Fruit fly (Drosophila melanogaster) whole organism, embryonic: Measurements from ENCODE around the gene CG10089.
A peak's percentile ranks its signal among the peaks of the same experiment; 100 is the strongest.

Experiments used
- BtbVII ChIP-seq: fragments of 200-800 bp; sonication (Bioruptor generic); optimal IDR thresholded peaks from 3 replicates; lab custom pipeline; 2017; ENCODE audit warnings: missing biosample characterization, mild to moderate bottlenecking, missing genetic modification characterization
- CG10431 ChIP-seq: fragments of 200-800 bp; sonication (Bioruptor generic); optimal IDR thresholded peaks from 3 replicates; lab custom pipeline; 2018; ENCODE audit warnings: missing biosample characterization, mild to moderate bottlenecking, missing genetic modification characterization
- CG12104 ChIP-seq: fragments of 200-800 bp; sonication (Bioruptor generic); optimal IDR thresholded peaks from 3 replicates; lab custom pipeline; 2016; ENCODE audit warnings: missing biosample characterization, missing genetic modification characterization
- CG12219 ChIP-seq: fragments of 200-800 bp; sonication (Bioruptor generic); optimal IDR thresholded peaks from 3 replicates; lab custom pipeline; 2018; ENCODE audit warnings: missing biosample characterization, mild to moderate bottlenecking, missing genetic modification characterization
- CG12391 ChIP-seq: fragments of 200-800 bp; sonication (Bioruptor generic); optimal IDR thresholded peaks from 3 replicates; lab custom pipeline; 2018; ENCODE audit warnings: missing biosample characterization, mild to moderate bottlenecking, missing genetic modification characterization, moderate library complexity
- CG12659 ChIP-seq: fragments of 200-800 bp; sonication (Bioruptor generic); optimal IDR thresholded peaks from 3 replicates; lab custom pipeline; 2017; ENCODE audit warnings: mild to moderate bottlenecking, missing biosample characterization, missing genetic modification reagents, missing genetic modification characterization
- CG12744 ChIP-seq: fragments of 200-800 bp; sonication (Bioruptor generic); optimal IDR thresholded peaks from 2 replicates; lab custom pipeline; 2016; ENCODE audit warnings: missing biosample characterization, missing genetic modification characterization
- CG13287 ChIP-seq: fragments of 200-800 bp; sonication (Bioruptor generic); IDR thresholded peaks from 2 replicates; pipeline ENCODE4 v1.3.6; 2022; ENCODE audit warnings: missing biosample characterization, missing genetic modification characterization; ENCODE audit not compliant: partially characterized antibody
- CG14014 ChIP-seq: fragments of 200-800 bp; sonication (Bioruptor generic); IDR thresholded peaks from 2 replicates; pipeline ENCODE4 v1.3.6; 2022; ENCODE audit warnings: missing biosample characterization, missing genetic modification characterization
- CG14050 ChIP-seq: fragments of 200-800 bp; sonication (Bioruptor generic); IDR thresholded peaks from 3 replicates; pipeline ENCODE4 v1.3.6; 2022; ENCODE audit warnings: missing biosample characterization, missing genetic modification characterization
- CG15269 ChIP-seq: fragments of 200-800 bp; sonication (Bioruptor generic); optimal IDR thresholded peaks from 2 replicates; lab custom pipeline; 2018; ENCODE audit warnings: missing biosample characterization, mild to moderate bottlenecking, missing genetic modification characterization, moderate library complexity
- CG15514 ChIP-seq: fragments of 200-800 bp; sonication (Bioruptor generic); optimal IDR thresholded peaks from 3 replicates; lab custom pipeline; 2017; ENCODE audit warnings: missing biosample characterization, missing genetic modification characterization, mild to moderate bottlenecking, moderate library complexity, missing genetic modification reagents
- CG17186 ChIP-seq: fragments of 200-800 bp; sonication (Bioruptor generic); optimal IDR thresholded peaks from 3 replicates; lab custom pipeline; 2017; ENCODE audit warnings: missing biosample characterization, missing genetic modification reagents, missing genetic modification characterization
- CG17328 ChIP-seq: fragments of 200-800 bp; sonication (Bioruptor generic); IDR thresholded peaks from 2 replicates; pipeline ENCODE4 v1.3.6; 2022; ENCODE audit warnings: missing biosample characterization, missing genetic modification characterization
- CG2889 ChIP-seq: fragments of 200-800 bp; sonication (Bioruptor generic); IDR thresholded peaks from 3 replicates; pipeline ENCODE4 v1.3.6; 2022; ENCODE audit warnings: missing biosample characterization, missing genetic modification characterization
- CG7271 ChIP-seq: fragments of 200-800 bp; sonication (Bioruptor generic); optimal IDR thresholded peaks from 2 replicates; lab custom pipeline; 2018; ENCODE audit warnings: missing biosample characterization, mild to moderate bottlenecking, missing genetic modification characterization, moderate library complexity
- CG7839 ChIP-seq: fragments of 200-800 bp; sonication (Bioruptor generic); optimal IDR thresholded peaks from 3 replicates; lab custom pipeline; 2018; ENCODE audit warnings: missing biosample characterization, mild to moderate bottlenecking, missing genetic modification characterization, moderate library complexity
- CG9817 ChIP-seq: fragments of 200-800 bp; sonication (Bioruptor generic); optimal IDR thresholded peaks from 2 replicates; lab custom pipeline; 2018; ENCODE audit warnings: missing biosample characterization, mild to moderate bottlenecking, missing genetic modification characterization, moderate library complexity
- Chrac-16 ChIP-seq: fragments of 200-800 bp; sonication (Bioruptor generic); optimal IDR thresholded peaks from 3 replicates; lab custom pipeline; 2016; ENCODE audit warnings: missing biosample characterization, missing genetic modification characterization
- Dbx ChIP-seq: fragments of 200-800 bp; sonication (Bioruptor generic); IDR thresholded peaks from 3 replicates; pipeline ENCODE4 v1.3.6; 2022; ENCODE audit warnings: missing biosample characterization, missing genetic modification characterization
- ERR ChIP-seq: fragments of 200-800 bp; sonication (Bioruptor generic); optimal IDR thresholded peaks from 2 replicates; lab custom pipeline; 2016; ENCODE audit warnings: missing biosample characterization, missing genetic modification characterization
- Elba2 ChIP-seq: fragments of 200-800 bp; sonication (Bioruptor generic); optimal IDR thresholded peaks from 3 replicates; lab custom pipeline; 2016; ENCODE audit warnings: missing biosample characterization, missing genetic modification characterization
- Gug ChIP-seq: fragments of 200-800 bp; sonication (Bioruptor generic); IDR thresholded peaks from 4 replicates; pipeline ENCODE4 v1.3.6; 2022; ENCODE audit warnings: missing biosample characterization, missing genetic modification characterization
- HHEX ChIP-seq: fragments of 200-800 bp; sonication (Bioruptor generic); optimal IDR thresholded peaks from 3 replicates; lab custom pipeline; 2017; ENCODE audit warnings: missing biosample characterization, mild to moderate bottlenecking, missing genetic modification characterization, missing genetic modification reagents
- Kr ChIP-seq: fragments of 200-800 bp; sonication (Bioruptor generic); optimal IDR thresholded peaks from 2 replicates; lab custom pipeline; 2017; ENCODE audit warnings: missing biosample characterization, mild to moderate bottlenecking, missing genetic modification characterization
- Lim3 ChIP-seq: fragments of 200-800 bp; sonication (Bioruptor generic); IDR thresholded peaks from 2 replicates; pipeline ENCODE4 v1.3.6; 2022; ENCODE audit warnings: missing biosample characterization, missing genetic modification characterization
- Mad ChIP-seq: fragments of 200-800 bp; sonication (Bioruptor generic); optimal IDR thresholded peaks from 2 replicates; lab custom pipeline; 2016; ENCODE audit warnings: missing biosample characterization, missing genetic modification characterization
- Max ChIP-seq: fragments of 200-800 bp; sonication (Bioruptor generic); optimal IDR thresholded peaks from 2 replicates; lab custom pipeline; 2016; ENCODE audit warnings: missing biosample characterization, mild to moderate bottlenecking, missing genetic modification characterization
- NC2β ChIP-seq: fragments of 200-800 bp; sonication (Bioruptor generic); optimal IDR thresholded peaks from 2 replicates; lab custom pipeline; 2016; ENCODE audit warnings: missing biosample characterization, missing genetic modification characterization
- NFAT ChIP-seq: fragments of 200-800 bp; sonication (Bioruptor generic); IDR thresholded peaks from 2 replicates; pipeline ENCODE4 v1.3.6; 2022; ENCODE audit warnings: missing biosample characterization, missing genetic modification characterization
- Nf-YC ChIP-seq: fragments of 200-800 bp; optimal IDR thresholded peaks from 3 replicates; lab custom pipeline; 2019; ENCODE audit warnings: missing biosample characterization, mild to moderate bottlenecking, missing genetic modification characterization, moderate library complexity
- abd-A ChIP-seq: fragments of 200-800 bp; sonication (Bioruptor generic); optimal IDR thresholded peaks from 3 replicates; lab custom pipeline; 2019; ENCODE audit warnings: missing biosample characterization, mild to moderate bottlenecking, missing genetic modification characterization, moderate library complexity
- aop ChIP-seq: fragments of 200-800 bp; sonication (Bioruptor generic); IDR thresholded peaks from 2 replicates; pipeline ENCODE4 v1.3.6; 2022; ENCODE audit warnings: missing biosample characterization, missing genetic modification characterization
- bcd ChIP-seq: fragments of 200-800 bp; sonication (Bioruptor generic); optimal IDR thresholded peaks from 2 replicates; lab custom pipeline; 2017; ENCODE audit warnings: missing biosample characterization, mild to moderate bottlenecking, missing genetic modification characterization
- chinmo ChIP-seq: fragments of 200-800 bp; sonication (Bioruptor generic); IDR thresholded peaks from 4 replicates; pipeline ENCODE4 v1.3.6; 2022; ENCODE audit warnings: missing biosample characterization, missing genetic modification characterization; ENCODE audit not compliant: partially characterized antibody
- dan ChIP-seq: fragments of 200-800 bp; sonication (Bioruptor generic); IDR thresholded peaks from 2 replicates; pipeline ENCODE4 v1.3.6; 2022; ENCODE audit warnings: missing biosample characterization, missing genetic modification characterization
- eyg ChIP-seq: fragments of 200-800 bp; sonication (Bioruptor generic); optimal IDR thresholded peaks from 3 replicates; lab custom pipeline; 2016; ENCODE audit warnings: missing biosample characterization, missing genetic modification characterization
- fd3F ChIP-seq: fragments of 200-800 bp; sonication (Bioruptor generic); optimal IDR thresholded peaks from 2 replicates; lab custom pipeline; 2018; ENCODE audit warnings: missing biosample characterization, mild to moderate bottlenecking, missing genetic modification characterization, moderate library complexity
- gcm ChIP-seq: fragments of 200-800 bp; sonication (Bioruptor generic); optimal IDR thresholded peaks from 2 replicates; lab custom pipeline; 2019; ENCODE audit warnings: missing biosample characterization, mild to moderate bottlenecking, missing genetic modification characterization, moderate library complexity
- gsb ChIP-seq: fragments of 200-800 bp; sonication (Bioruptor generic); IDR thresholded peaks from 2 replicates; pipeline ENCODE4 v1.3.6; 2022; ENCODE audit warnings: missing biosample characterization, missing genetic modification characterization
- h ChIP-seq: fragments of >200 bp; optimal IDR thresholded peaks from 2 replicates; lab custom pipeline; 2017
- klu ChIP-seq: fragments of 200-800 bp; sonication (Bioruptor generic); IDR thresholded peaks from 2 replicates; pipeline ENCODE4 v1.3.6; 2022; ENCODE audit warnings: missing biosample characterization, missing genetic modification characterization
- org-1 ChIP-seq: fragments of 200-800 bp; sonication (Bioruptor generic); optimal IDR thresholded peaks from 2 replicates; lab custom pipeline; 2017; ENCODE audit warnings: missing biosample characterization, missing genetic modification characterization
- ranshi ChIP-seq: fragments of 200-800 bp; sonication (Bioruptor generic); IDR thresholded peaks from 2 replicates; pipeline ENCODE4 v1.3.6; 2022; ENCODE audit warnings: missing biosample characterization, missing genetic modification characterization
- run ChIP-seq: fragments of 200-800 bp; sonication (Bioruptor generic); optimal IDR thresholded peaks from 3 replicates; lab custom pipeline; 2018; ENCODE audit warnings: missing biosample characterization, mild to moderate bottlenecking, missing genetic modification characterization
- scrt ChIP-seq: fragments of 200-800 bp; sonication (Bioruptor generic); optimal IDR thresholded peaks from 2 replicates; lab custom pipeline; 2018; ENCODE audit warnings: missing biosample characterization, mild to moderate bottlenecking, missing genetic modification characterization, moderate library complexity
- toy ChIP-seq: fragments of 200-800 bp; sonication (Bioruptor generic); IDR thresholded peaks from 2 replicates; pipeline ENCODE4 v1.3.6; 2022; ENCODE audit warnings: missing biosample characterization, missing genetic modification characterization
- trem ChIP-seq: fragments of 200-800 bp; optimal IDR thresholded peaks from 3 replicates; lab custom pipeline; 2019; ENCODE audit warnings: missing biosample characterization, mild to moderate bottlenecking, missing genetic modification characterization, moderate library complexity
- vvl ChIP-seq: fragments of 200-800 bp; sonication (Bioruptor generic); IDR thresholded peaks from 2 replicates; pipeline ENCODE4 v1.3.6; 2022; ENCODE audit warnings: missing biosample characterization, missing genetic modification characterization

Gene CG10089

dm6 chr3L:13476566-13477452 lies 2.2 kb upstream of the CG10089 start (continued):
- no peak for TF ChIP-seq CG7271 (tag; lab: Kevin White, UChicago)
- TF ChIP-seq abd-A (tag; lab: Kevin White, UChicago): no peak
- peak; percentile 66 for TF ChIP-seq Mad (GFP tag; lab: Kevin White, UChicago)
- peak; percentile 80 for TF ChIP-seq Chrac-16 (GFP tag; lab: Kevin White, UChicago)
- peak; percentile 92 for TF ChIP-seq CG12391 (tag; lab: Kevin White, UChicago)
- TF ChIP-seq BtbVII (GFP tag; lab: Kevin White, UChicago): peak; percentile 92
- peak; percentile 80 for TF ChIP-seq fd3F (GFP tag; lab: Kevin White, UChicago)
- TF ChIP-seq trem: peak; percentile 79
- TF ChIP-seq CG10431: peak; percentile 38
- peak; percentile 93 for TF ChIP-seq CG7839
- peak; percentile 72 for TF ChIP-seq CG17186
- peak; percentile 82; the same call in 3 of the 4 replicates for TF ChIP-seq Gug (GFP tag; lab: Robert Waterston, UW)
- peak; percentile 89 for TF ChIP-seq vvl (GFP tag; lab: Robert Waterston, UW)
- TF ChIP-seq dan (GFP tag; lab: Robert Waterston, UW): no peak
- peak; percentile 72; the same call in 2 of the 3 replicates for TF ChIP-seq Dbx
- TF ChIP-seq klu: peak; percentile 83
- peak; percentile 94 for TF ChIP-seq CG12659 (GFP tag; lab: Kevin White, UChicago)
- peak; percentile 90 for TF ChIP-seq org-1 (GFP tag; lab: Kevin White, UChicago)
- TF ChIP-seq CG12104: peak; percentile 86
- no peak for TF ChIP-seq ERR (GFP tag; lab: Kevin White, UChicago)
- TF ChIP-seq Elba2: no peak
- peak; percentile 74 for TF ChIP-seq Nf-YC (tag; lab: Kevin White, UChicago)
- TF ChIP-seq aop (GFP tag; lab: Robert Waterston, UW): no peak
- peak; percentile 63; the same call in 1 of the 2 replicates for TF ChIP-seq CG13287
- peak; percentile 77 for TF ChIP-seq NFAT (GFP tag; lab: Robert Waterston, UW)
- TF ChIP-seq run (tag; lab: Kevin White, UChicago): peak; percentile 81
- peak; percentile 92 for TF ChIP-seq CG15269 (tag; lab: Kevin White, UChicago)
- no peak for TF ChIP-seq h (lab: Kevin White, UChicago)
- TF ChIP-seq CG9817 (tag; lab: Kevin White, UChicago): peak; percentile 81
- TF ChIP-seq Lim3: no peak
- peak; percentile 84 for TF ChIP-seq gcm
- TF ChIP-seq Max: peak; percentile 90
- peak; percentile 94 for TF ChIP-seq bcd (GFP tag; lab: Kevin White, UChicago)
- peak; percentile 56 for TF ChIP-seq CG15514 (GFP tag; lab: Kevin White, UChicago)
- no peak for TF ChIP-seq chinmo (GFP tag; lab: Robert Waterston, UW)
- peak; percentile 83 for TF ChIP-seq ranshi
- TF ChIP-seq eyg (GFP tag; lab: Kevin White, UChicago): no peak
- TF ChIP-seq scrt: peak; percentile 86
- peak; percentile 20 for TF ChIP-seq NC2β
- peak; percentile 48 for TF ChIP-seq CG12744 (GFP tag; lab: Kevin White, UChicago)
- peak; percentile 57; the same call in 1 of the 2 replicates for TF ChIP-seq toy (GFP tag; lab: Robert Waterston, UW)
- TF ChIP-seq CG17328 (GFP tag; lab: Robert Waterston, UW): peak; percentile 77
- TF ChIP-seq CG14014 (GFP tag; lab: Robert Waterston, UW): peak; percentile 79
- TF ChIP-seq HHEX (GFP tag; lab: Kevin White, UChicago): peak; percentile 90
- TF ChIP-seq CG2889 (GFP tag; lab: Robert Waterston, UW): peak; percentile 80
- TF ChIP-seq Kr (GFP tag; lab: Kevin White, UChicago): no peak
- TF ChIP-seq CG12219 (GFP tag; lab: Kevin White, UChicago): peak; percentile 80
- peak; percentile 75 for TF ChIP-seq CG14050 (GFP tag; lab: Robert Waterston, UW)
- peak; percentile 74 for TF ChIP-seq gsb (GFP tag; lab: Robert Waterston, UW)
